Fruit fly (Drosophila melanogaster) whole organism, prepupa: ENCODE measurements around the gene BBIP1.

Source experiments
- CG16779 ChIP-seq: fragments of 200-800 bp; sonication (Bioruptor generic); optimal IDR thresholded peaks from 3 replicates; lab custom pipeline; 2017; ENCODE audit warnings: missing biosample characterization, mild to moderate bottlenecking, missing genetic modification characterization
- CG3919 ChIP-seq: fragments of 200-800 bp; sonication (Bioruptor generic); optimal IDR thresholded peaks from 3 replicates; lab custom pipeline; 2016; ENCODE audit warnings: missing biosample characterization, missing genetic modification characterization
- Eip75B ChIP-seq: fragments of 200-800 bp; sonication (Bioruptor generic); optimal IDR thresholded peaks from 3 replicates; lab custom pipeline; 2016; ENCODE audit warnings: missing biosample characterization, missing genetic modification characterization
- Gug ChIP-seq: fragments of 200-800 bp; sonication (Bioruptor generic); IDR thresholded peaks from 2 replicates; pipeline ENCODE4 v1.3.6; 2022; ENCODE audit warnings: missing biosample characterization, missing genetic modification characterization
- acj6 ChIP-seq: fragments of 200-800 bp; sonication (Bioruptor generic); optimal IDR thresholded peaks from 3 replicates; lab custom pipeline; 2016; ENCODE audit warnings: missing biosample characterization, missing genetic modification characterization
- cyc ChIP-seq: fragments of 200-800 bp; sonication (Bioruptor generic); optimal IDR thresholded peaks from 3 replicates; lab custom pipeline; 2016; ENCODE audit warnings: missing biosample characterization, missing genetic modification characterization
- fd85E ChIP-seq: fragments of 200-800 bp; sonication (Bioruptor generic); optimal IDR thresholded peaks from 3 replicates; lab custom pipeline; 2016; ENCODE audit warnings: missing biosample characterization, missing genetic modification characterization

DNA sequence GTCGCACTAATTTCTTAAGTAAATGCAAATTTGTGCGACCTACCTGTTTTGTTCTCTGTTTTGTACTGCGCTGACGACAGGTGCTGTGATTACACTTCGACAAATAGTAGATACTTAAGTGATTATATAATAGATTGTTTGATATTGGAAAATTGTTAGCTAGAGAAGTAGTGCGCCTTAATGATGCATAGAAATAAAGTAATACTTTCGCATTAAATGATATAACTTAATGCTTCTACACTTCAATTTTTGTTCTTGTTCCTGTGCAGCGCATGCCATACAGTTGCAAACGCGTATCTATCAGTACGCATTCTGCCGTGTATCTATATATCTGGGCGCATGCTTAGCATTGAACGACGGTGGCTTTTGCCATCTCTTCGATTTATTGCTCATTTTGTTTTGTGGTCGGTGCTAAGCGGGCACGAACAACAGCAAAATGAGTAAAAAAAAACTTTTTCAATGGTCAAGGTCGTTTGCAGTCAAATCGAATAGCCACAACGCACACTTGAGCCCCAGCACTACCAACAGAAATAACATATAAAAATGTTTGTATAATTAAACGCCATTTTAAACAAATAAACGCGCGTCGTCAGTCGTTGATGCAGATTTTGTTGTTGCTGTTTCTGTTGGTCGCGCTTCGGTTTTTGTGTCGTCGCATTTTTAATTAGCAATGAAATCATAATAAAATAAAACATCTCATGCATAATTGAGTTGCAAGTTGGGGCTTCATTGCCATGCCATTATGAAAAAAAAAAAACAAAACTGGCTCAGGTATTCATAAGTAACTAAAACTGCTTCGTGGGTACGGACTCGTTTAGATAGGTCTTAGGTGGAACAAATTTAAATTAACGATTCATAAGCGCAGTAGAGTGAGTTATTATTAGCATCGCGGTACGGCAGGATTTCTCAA, 26.4 kb downstream of the BBIP1 start:
- TF ChIP-seq fd85E (GFP tag; lab: Kevin White, UChicago) (no peak), Eip75B (GFP tag; lab: Kevin White, UChicago) (no peak), acj6 (GFP tag; lab: Kevin White, UChicago) (no peak), CG16779 (no peak), CG3919 (GFP tag; lab: Kevin White, UChicago) (peak; percentile 24), Gug (GFP tag; lab: Robert Waterston, UW) (peak; percentile 26; the same call in 1 of the 2 replicates), cyc (GFP tag; lab: Kevin White, UChicago) (no peak)
